Worm (Caenorhabditis elegans) whole organism, L4 larva: ENCODE results near the gene ada-2.
A peak's percentile ranks its signal among the peaks of the same experiment; 100 is the strongest.

Source experiments
- F10B5.3 ChIP-seq: sonication (generic microtip); optimal IDR thresholded peaks from 2 replicates; lab custom pipeline; 2016; ENCODE audit warnings: mild to moderate bottlenecking, missing genetic modification characterization, missing compliant biosample characterization
- F26F4.8 ChIP-seq: fragments of 200-800 bp; sonication (Bioruptor generic); conservative IDR thresholded peaks from 2 replicates; pipeline ENCODE4 v1.3.6; 2022; ENCODE audit warnings: missing genetic modification characterization, missing compliant biosample characterization
- F37D6.2 ChIP-seq: sonication (generic microtip); optimal IDR thresholded peaks from 2 replicates; lab custom pipeline; 2016; ENCODE audit warnings: mild to moderate bottlenecking, missing genetic modification characterization, missing compliant biosample characterization
- T20F7.1 ChIP-seq: fragments of 200-800 bp; sonication (Bioruptor generic); optimal IDR thresholded peaks from 2 replicates; lab custom pipeline; 2018; ENCODE audit warnings: mild to moderate bottlenecking, missing genetic modification characterization, missing compliant biosample characterization
- T26A8.4 ChIP-seq: fragments of 200-800 bp; sonication (Bioruptor generic); IDR thresholded peaks from 2 replicates; pipeline ENCODE4 v1.3.6; 2022; ENCODE audit warnings: missing genetic modification characterization, missing compliant biosample characterization
- ZK337.2 ChIP-seq: fragments of 200-800 bp; sonication (Bioruptor generic); IDR thresholded peaks from 2 replicates; pipeline ENCODE4 v1.3.6; 2022; ENCODE audit warnings: missing genetic modification reagents, missing genetic modification characterization, missing compliant biosample characterization
- ZK546.5 ChIP-seq, 2 experiments: sonication (generic microtip); optimal IDR thresholded peaks; 2 replicates each; lab custom pipeline; 2017; ENCODE audit warnings: missing biosample characterization in 2 of 2, missing genetic modification characterization in 2 of 2
- ama-1 ChIP-seq: fragments of 150-350 bp; optimal IDR thresholded peaks from 2 replicates; lab custom pipeline; 2014; ENCODE audit warnings: inconsistent platforms, mixed read lengths
- arid-1 ChIP-seq: fragments of 200-800 bp; sonication (Bioruptor generic); conservative IDR thresholded peaks from 2 replicates; pipeline ENCODE4 v1.3.6; 2022; ENCODE audit warnings: missing genetic modification reagents, missing genetic modification characterization, missing compliant biosample characterization
- ceh-20 ChIP-seq: fragments of 200-800 bp; sonication (Bioruptor generic); IDR thresholded peaks from 2 replicates; pipeline ENCODE4 v1.3.6; 2022; ENCODE audit warnings: missing genetic modification reagents, missing genetic modification characterization, missing compliant biosample characterization
- ceh-28 ChIP-seq: fragments of 150-350 bp; optimal IDR thresholded peaks from 2 replicates; lab custom pipeline; 2014; ENCODE audit warnings: missing biosample characterization, missing genetic modification reagents, missing genetic modification characterization
- ceh-32 ChIP-seq: sonication (generic microtip); optimal IDR thresholded peaks from 2 replicates; lab custom pipeline; 2016; ENCODE audit warnings: mild to moderate bottlenecking, missing genetic modification characterization, missing compliant biosample characterization; ENCODE audit not compliant: poor library complexity
- ceh-82 ChIP-seq: sonication (generic microtip); optimal IDR thresholded peaks from 2 replicates; lab custom pipeline; 2017; ENCODE audit warnings: missing biosample characterization, missing genetic modification characterization
- ces-1 ChIP-seq: fragments of 150-350 bp; sonication (generic microtip); optimal IDR thresholded peaks from 4 replicates; lab custom pipeline; 2014; ENCODE audit warnings: missing biosample characterization, missing genetic modification reagents, missing genetic modification characterization
- cey-2 ChIP-seq: sonication (generic microtip); optimal IDR thresholded peaks from 3 replicates; lab custom pipeline; 2017; ENCODE audit warnings: missing genetic modification characterization, mild to moderate bottlenecking, missing compliant biosample characterization, antibody characterized with exemption, borderline replicate concordance; ENCODE audit not compliant: insufficient read depth
- ctbp-1 ChIP-seq: fragments of 200-800 bp; sonication (Bioruptor generic); IDR thresholded peaks from 2 replicates; pipeline ENCODE4 v1.3.6; 2022; ENCODE audit warnings: missing genetic modification reagents, missing genetic modification characterization, missing compliant biosample characterization
- daf-16 ChIP-seq, 3 experiments: sonication (generic microtip); optimal IDR thresholded peaks; 2 replicates each; lab custom pipeline; 2016 to 2017; ENCODE audit warnings: missing genetic modification characterization in 3 of 3, missing genetic modification reagents in 3 of 3, mild to moderate bottlenecking in 2 of 3, missing compliant biosample characterization in 2 of 3, missing biosample characterization in 1 of 3, moderate library complexity in 1 of 3
- daf-8 ChIP-seq: fragments of 200-800 bp; sonication (Bioruptor generic); IDR thresholded peaks from 2 replicates; pipeline ENCODE4 v1.3.6; 2022; ENCODE audit warnings: missing genetic modification characterization, missing compliant biosample characterization
- dmd-6 ChIP-seq: fragments of 200-800 bp; sonication (Bioruptor generic); IDR thresholded peaks from 2 replicates; pipeline ENCODE4 v1.3.6; 2022; ENCODE audit warnings: missing genetic modification reagents, missing genetic modification characterization, missing compliant biosample characterization
- dmd-8 ChIP-seq: fragments of 200-800 bp; sonication (Bioruptor generic); IDR thresholded peaks from 2 replicates; pipeline ENCODE4 v1.3.6; 2022; ENCODE audit warnings: missing genetic modification characterization, missing compliant biosample characterization
- duxl-1 ChIP-seq: sonication (generic microtip); optimal IDR thresholded peaks from 2 replicates; lab custom pipeline; 2016; ENCODE audit warnings: mild to moderate bottlenecking, missing genetic modification characterization, moderate library complexity, missing compliant biosample characterization; ENCODE audit not compliant: poor library complexity
- egl-27 ChIP-seq: sonication (generic microtip); optimal IDR thresholded peaks from 3 replicates; lab custom pipeline; 2017; ENCODE audit warnings: missing biosample characterization, missing genetic modification reagents, missing genetic modification characterization
- fos-1 ChIP-seq: fragments of 150-350 bp; optimal IDR thresholded peaks from 2 replicates; lab custom pipeline; 2014; ENCODE audit warnings: missing biosample characterization, missing genetic modification characterization
- hif-1 ChIP-seq, 2 experiments: sonication (generic microtip); optimal IDR thresholded peaks; 2 replicates each; lab custom pipeline; 2016 to 2017; ENCODE audit warnings: missing compliant biosample characterization in 2 of 2, missing genetic modification characterization in 2 of 2, missing genetic modification reagents in 2 of 2, missing genotype in 2 of 2, mild to moderate bottlenecking in 1 of 2
- hlh-30 ChIP-seq: sonication (generic microtip); optimal IDR thresholded peaks from 2 replicates; lab custom pipeline; 2017; ENCODE audit warnings: antibody characterized with exemption, mild to moderate bottlenecking, missing genetic modification characterization, missing compliant biosample characterization; ENCODE audit not compliant: insufficient read depth
- jun-1 ChIP-seq: fragments of 150-350 bp; optimal IDR thresholded peaks from 2 replicates; lab custom pipeline; 2014; ENCODE audit warnings: missing biosample characterization, missing genetic modification reagents, missing genetic modification characterization
- lin-1 ChIP-seq: fragments of 200-800 bp; sonication (Bioruptor generic); IDR thresholded peaks from 2 replicates; pipeline ENCODE4 v1.3.6; 2022; ENCODE audit warnings: missing genetic modification reagents, missing genetic modification characterization, missing compliant biosample characterization
- lin-29 ChIP-seq: fragments of 200-800 bp; sonication (Bioruptor generic); IDR thresholded peaks from 2 replicates; pipeline ENCODE4 v1.3.6; 2022; ENCODE audit warnings: missing genetic modification reagents, missing genetic modification characterization, missing compliant biosample characterization
- madf-9 ChIP-seq: fragments of 200-800 bp; sonication (Bioruptor generic); conservative IDR thresholded peaks from 2 replicates; pipeline ENCODE4 v1.3.6; 2022; ENCODE audit warnings: missing genetic modification reagents, missing genetic modification characterization, missing compliant biosample characterization
- mdl-1 ChIP-seq, 2 experiments: fragments of 150-350 bp in 1 of 2; sonication (generic microtip) in 1 of 2; optimal IDR thresholded peaks; 2 replicates each; lab custom pipeline; 2014 to 2017; ENCODE audit warnings: missing biosample characterization in 2 of 2, missing genetic modification characterization in 2 of 2
- mep-1 ChIP-seq: fragments of 150-350 bp; sonication (generic microtip); optimal IDR thresholded peaks from 3 replicates; lab custom pipeline; 2014; ENCODE audit warnings: missing biosample characterization, missing genetic modification characterization
- nhr-102 ChIP-seq: sonication (generic microtip); optimal IDR thresholded peaks from 2 replicates; lab custom pipeline; 2016; ENCODE audit warnings: mild to moderate bottlenecking, missing genetic modification characterization, moderate library complexity, missing compliant biosample characterization
- nhr-111 ChIP-seq: fragments of 200-800 bp; sonication (Bioruptor generic); optimal IDR thresholded peaks from 2 replicates; lab custom pipeline; 2018; ENCODE audit warnings: mild to moderate bottlenecking, missing genetic modification characterization, missing compliant biosample characterization
- nhr-25 ChIP-seq: sonication (generic microtip); optimal IDR thresholded peaks from 2 replicates; lab custom pipeline; 2017; ENCODE audit warnings: missing genetic modification characterization, mild to moderate bottlenecking, missing compliant biosample characterization, antibody characterized with exemption, moderate library complexity, borderline replicate concordance; ENCODE audit not compliant: insufficient read depth
- nhr-28 ChIP-seq: fragments of 150-350 bp; optimal IDR thresholded peaks from 2 replicates; lab custom pipeline; 2014; ENCODE audit warnings: missing biosample characterization, missing genetic modification characterization
- nhr-48 ChIP-seq: sonication (generic microtip); optimal IDR thresholded peaks from 2 replicates; lab custom pipeline; 2016; ENCODE audit warnings: mild to moderate bottlenecking, missing genetic modification characterization, missing compliant biosample characterization
- pha-4 ChIP-seq, 2 experiments: fragments of 150-350 bp in 1 of 2; fragments of 200-800 bp in 1 of 2; sonication (Bioruptor generic) in 1 of 2; IDR thresholded peaks in 1 of 2; optimal IDR thresholded peaks in 1 of 2; 2 replicates each; pipeline versions ENCODE4 v1.3.6 to Lab custom; 2014 to 2022; ENCODE audit warnings: missing genetic modification characterization in 2 of 2, missing genetic modification reagents in 2 of 2, missing biosample characterization in 1 of 2, missing compliant biosample characterization in 1 of 2
- php-3 ChIP-seq: fragments of 200-800 bp; sonication (Bioruptor generic); IDR thresholded peaks from 2 replicates; pipeline ENCODE4 v1.3.6; 2022; ENCODE audit warnings: missing genetic modification reagents, missing genetic modification characterization, missing compliant biosample characterization
- pqm-1 ChIP-seq: sonication (generic microtip); optimal IDR thresholded peaks from 2 replicates; lab custom pipeline; 2017; ENCODE audit warnings: missing biosample characterization, missing genetic modification characterization
- rbr-2 ChIP-seq: sonication (generic microtip); optimal IDR thresholded peaks from 2 replicates; lab custom pipeline; 2016; ENCODE audit warnings: missing genotype, missing genetic modification characterization, missing compliant biosample characterization
- sdz-12 ChIP-seq: fragments of 200-800 bp; sonication (Bioruptor generic); optimal IDR thresholded peaks from 2 replicates; lab custom pipeline; 2018; ENCODE audit warnings: mild to moderate bottlenecking, missing genetic modification characterization, missing compliant biosample characterization
- spr-3 ChIP-seq: fragments of 200-800 bp; sonication (Bioruptor generic); optimal IDR thresholded peaks from 2 replicates; lab custom pipeline; 2018; ENCODE audit warnings: mild to moderate bottlenecking, missing genetic modification characterization, missing compliant biosample characterization
- tag-97 ChIP-seq: fragments of 200-800 bp; sonication (Bioruptor generic); IDR thresholded peaks from 2 replicates; pipeline ENCODE4 v1.3.6; 2022; ENCODE audit warnings: missing genetic modification characterization, missing compliant biosample characterization
- tra-1 ChIP-seq: fragments of 200-800 bp; sonication (Bioruptor generic); IDR thresholded peaks from 2 replicates; pipeline ENCODE4 v1.3.6; 2022; ENCODE audit warnings: missing genetic modification reagents, missing genetic modification characterization, missing compliant biosample characterization
- unc-130 ChIP-seq: sonication (generic microtip); optimal IDR thresholded peaks from 2 replicates; lab custom pipeline; 2016; ENCODE audit warnings: missing genetic modification reagents, missing genetic modification characterization, missing compliant biosample characterization
- unc-39 ChIP-seq: sonication (generic microtip); optimal IDR thresholded peaks from 2 replicates; lab custom pipeline; 2017; ENCODE audit warnings: missing biosample characterization, missing genetic modification characterization
- zip-2 ChIP-seq: fragments of 150-350 bp; optimal IDR thresholded peaks from 2 replicates; lab custom pipeline; 2014; ENCODE audit warnings: missing biosample characterization, missing genetic modification characterization
- ztf-7 ChIP-seq: fragments of 150-350 bp; optimal IDR thresholded peaks from 2 replicates; lab custom pipeline; 2014; ENCODE audit warnings: missing biosample characterization, missing genetic modification characterization

Gene ada-2

DNA sequence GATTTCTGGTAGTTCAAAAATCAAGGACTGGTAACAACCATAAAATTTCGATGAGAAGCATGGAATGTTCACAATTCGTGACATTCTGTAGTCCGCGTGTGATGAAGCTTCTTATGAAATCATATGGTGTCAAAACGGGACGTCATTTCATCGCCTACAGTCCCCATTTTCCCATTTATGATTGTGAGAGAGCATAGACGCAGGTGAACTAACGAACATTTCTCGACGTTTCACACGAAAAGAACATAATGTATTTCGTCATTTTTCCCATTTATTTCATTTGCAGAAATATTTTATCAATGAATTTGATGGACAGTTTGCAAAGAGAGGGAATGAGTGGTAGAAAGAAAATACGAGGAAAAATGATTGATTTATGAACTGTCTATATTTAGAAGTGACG lies 35.1 kb downstream of the ada-2 start (continued):
- TF ChIP-seq lin-1 (GFP tag; lab: Robert Waterston, UW): no peak
- TF ChIP-seq rbr-2 (tag; lab: Kevin White, UChicago): no peak
- TF ChIP-seq ces-1 (GFP tag; lab: Kevin White, UChicago): no peak
- TF ChIP-seq F37D6.2 (tag; lab: Kevin White, UChicago): no peak
- no peak for TF ChIP-seq jun-1 (tag; lab: Kevin White, UChicago)

DNA sequence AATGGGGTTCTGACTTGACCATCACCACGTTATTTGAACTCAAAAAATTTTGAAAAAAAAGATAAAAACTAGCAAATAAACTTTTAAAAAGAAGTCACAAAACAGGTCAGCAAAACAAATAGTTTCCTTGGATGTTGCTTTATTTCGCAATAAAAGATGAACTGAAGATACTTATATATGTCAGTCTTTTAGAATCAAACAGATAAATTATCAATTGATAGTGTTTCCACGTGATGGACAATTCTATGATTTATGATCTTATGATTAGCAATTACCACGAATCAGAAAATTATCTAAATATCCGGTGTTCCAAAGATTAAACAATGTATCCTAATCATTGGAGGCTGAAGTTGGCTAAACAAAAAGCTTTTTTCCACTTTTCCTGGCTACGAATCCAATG lies 35.6 kb downstream of the ada-2 start:
- TF ChIP-seq ZK337.2 (no peak), ceh-32 (no peak), daf-8 (GFP tag; lab: Robert Waterston, UW) (no peak), arid-1 (GFP tag; lab: Robert Waterston, UW) (no peak), mep-1 (tag; lab: Kevin White, UChicago) (no peak), sdz-12 (GFP tag; lab: Kevin White, UChicago) (no peak), egl-27 (tag; lab: Kevin White, UChicago) (no peak), zip-2 (tag; lab: Kevin White, UChicago) (no peak), nhr-48 (tag; lab: Kevin White, UChicago) (peak; percentile 50), lin-29 (no peak), ceh-20 (GFP tag; lab: Robert Waterston, UW) (peak; percentile 94), T26A8.4 (GFP tag; lab: Robert Waterston, UW) (no peak), unc-130 (GFP tag; lab: Kevin White, UChicago) (no peak), rbr-2 (tag; lab: Kevin White, UChicago) (no peak), nhr-111 (no peak), cey-2 (tag; lab: Kevin White, UChicago) (no peak), duxl-1 (tag; lab: Kevin White, UChicago) (no peak), madf-9 (GFP tag; lab: Robert Waterston, UW) (no peak), hlh-30 (peak; percentile 83), daf-16 (GFP tag; optimal IDR thresholded peaks at IDR 0.05; lab: Kevin White, UChicago) (no peak), daf-16 (tag; optimal IDR thresholded peaks at IDR 0.05; lab: Kevin White, UChicago) (peak; percentile 70), tag-97 (GFP tag; lab: Robert Waterston, UW) (no peak), pha-4 (GFP tag; IDR thresholded peaks at IDR 0.05; lab: Robert Waterston, UW) (no peak), pha-4 (tag; optimal IDR thresholded peaks at IDR 0.05; lab: Kevin White, UChicago) (no peak), ztf-7 (tag; lab: Kevin White, UChicago) (no peak), mdl-1 (tag; optimal IDR thresholded peaks at IDR 0.05; lab: Kevin White, UChicago) (peak in 1 of 2 experiments; percentile 88), F26F4.8 (GFP tag; lab: Robert Waterston, UW) (no peak), dmd-8 (GFP tag; lab: Robert Waterston, UW) (no peak), nhr-102 (tag; lab: Kevin White, UChicago) (peak; percentile 77), dmd-6 (GFP tag; lab: Robert Waterston, UW) (peak; percentile 84), spr-3 (GFP tag; lab: Kevin White, UChicago) (no peak), unc-39 (no peak), nhr-25 (peak; percentile 45), nhr-28 (tag; lab: Kevin White, UChicago) (peak; percentile 78), T20F7.1 (GFP tag; lab: Kevin White, UChicago) (no peak), ceh-28 (tag; lab: Kevin White, UChicago) (no peak), ctbp-1 (GFP tag; lab: Robert Waterston, UW) (no peak), hif-1 (tag; optimal IDR thresholded peaks at IDR 0.05; lab: Kevin White, UChicago) (no peak), F10B5.3 (no peak), tra-1 (peak; percentile 67; the same call in 1 of the 2 replicates), fos-1 (tag; lab: Kevin White, UChicago) (no peak), ceh-82 (no peak), php-3 (peak; percentile 97), jun-1 (tag; lab: Kevin White, UChicago) (no peak), pqm-1 (no peak), ZK546.5 (tag; optimal IDR thresholded peaks at IDR 0.05; lab: Kevin White, UChicago) (no peak), ama-1 (lab: Kevin White, UChicago) (no peak)
